Worm (Caenorhabditis elegans) whole organism, L1 larva: ENCODE data around the gene K08C7.7.

ENCODE experiments used
- C34B4.2 ChIP-seq: sonication (generic microtip); optimal IDR thresholded peaks from 2 replicates; lab custom pipeline; 2017; ENCODE audit warnings: mild to moderate bottlenecking, missing genetic modification characterization, missing compliant biosample characterization
- F16B12.6 ChIP-seq: fragments of 150-350 bp; optimal IDR thresholded peaks from 2 replicates; lab custom pipeline; 2014; ENCODE audit warnings: missing biosample characterization, missing genetic modification characterization
- Y116A8C.19 ChIP-seq: sonication (generic microtip); optimal IDR thresholded peaks from 2 replicates; lab custom pipeline; 2016; ENCODE audit warnings: missing compliant biosample characterization, missing genetic modification characterization, borderline replicate concordance
- aha-1 ChIP-seq: fragments of 150-350 bp; optimal IDR thresholded peaks from 2 replicates; lab custom pipeline; 2014; ENCODE audit warnings: missing biosample characterization, missing genetic modification characterization
- alr-1 ChIP-seq: fragments of 200-800 bp; sonication (Bioruptor generic); optimal IDR thresholded peaks from 2 replicates; lab custom pipeline; 2018; ENCODE audit warnings: borderline replicate concordance, mild to moderate bottlenecking, missing genetic modification characterization, missing compliant biosample characterization
- ama-1 ChIP-seq: fragments of 150-350 bp; optimal IDR thresholded peaks from 2 replicates; lab custom pipeline; 2014
- blmp-1 ChIP-seq: fragments of 150-350 bp; optimal IDR thresholded peaks from 2 replicates; lab custom pipeline; 2014; ENCODE audit warnings: missing biosample characterization, missing genetic modification characterization
- ceh-8 ChIP-seq: fragments of 200-800 bp; sonication (Bioruptor generic); optimal IDR thresholded peaks from 2 replicates; lab custom pipeline; 2018; ENCODE audit warnings: mild to moderate bottlenecking, missing genetic modification characterization, moderate library complexity, missing compliant biosample characterization
- ceh-90 ChIP-seq: sonication (generic microtip); optimal IDR thresholded peaks from 2 replicates; lab custom pipeline; 2016; ENCODE audit warnings: missing genetic modification characterization, missing compliant biosample characterization
- ces-1 ChIP-seq: fragments of 150-350 bp; optimal IDR thresholded peaks from 2 replicates; lab custom pipeline; 2014; ENCODE audit warnings: missing biosample characterization, missing genetic modification reagents, missing genetic modification characterization
- dsc-1 ChIP-seq: sonication (generic microtip); optimal IDR thresholded peaks from 2 replicates; lab custom pipeline; 2016; ENCODE audit warnings: mild to moderate bottlenecking, missing genetic modification characterization, missing compliant biosample characterization
- efl-1 ChIP-seq, 4 experiments: fragments of 150-350 bp; optimal IDR thresholded peaks in 3 of 4; peaks in 1 of 4; 1 replicate in 1 of 4; 2 replicates in 3 of 4; lab custom pipeline; 2014; ENCODE audit warnings: missing biosample characterization in 2 of 4, missing genetic modification characterization in 2 of 4, missing genetic modification reagents in 2 of 4
- efl-3 ChIP-seq: fragments of 200-800 bp; sonication (Bioruptor generic); optimal IDR thresholded peaks from 2 replicates; lab custom pipeline; 2018; ENCODE audit warnings: mild to moderate bottlenecking, missing genetic modification characterization, missing compliant biosample characterization
- elt-2 ChIP-seq: sonication (generic microtip); optimal IDR thresholded peaks from 2 replicates; lab custom pipeline; 2016; ENCODE audit warnings: missing genetic modification characterization, mild to moderate bottlenecking, inconsistent platforms, missing compliant biosample characterization, missing genetic modification reagents
- elt-3 ChIP-seq, 6 experiments: fragments of 150-350 bp in 1 of 6; sonication (generic microtip); optimal IDR thresholded peaks; 2 replicates each; lab custom pipeline; 2017 to 2018; ENCODE audit warnings: missing biosample characterization in 6 of 6, missing genetic modification characterization in 6 of 6, inconsistent platforms in 1 of 6
- ets-5 ChIP-seq: fragments of 200-800 bp; sonication (Bioruptor generic); IDR thresholded peaks from 2 replicates; pipeline ENCODE4 v1.3.6; 2022; ENCODE audit warnings: missing genetic modification characterization, missing compliant biosample characterization
- fkh-10 ChIP-seq: sonication (generic microtip); optimal IDR thresholded peaks from 2 replicates; lab custom pipeline; 2017; ENCODE audit warnings: missing biosample characterization, missing genetic modification reagents, missing genetic modification characterization
- fkh-4 ChIP-seq: sonication (generic microtip); optimal IDR thresholded peaks from 2 replicates; lab custom pipeline; 2016; ENCODE audit warnings: missing compliant biosample characterization, missing genetic modification characterization, borderline replicate concordance
- hlh-17 ChIP-seq: fragments of 200-800 bp; sonication (Bioruptor generic); optimal IDR thresholded peaks from 2 replicates; lab custom pipeline; 2018; ENCODE audit warnings: missing genetic modification characterization, mild to moderate bottlenecking, missing compliant biosample characterization, moderate library complexity, borderline replicate concordance
- hpl-2 ChIP-seq: fragments of 150-350 bp; optimal IDR thresholded peaks from 2 replicates; lab custom pipeline; 2014; ENCODE audit warnings: missing biosample characterization, missing genetic modification reagents, missing genetic modification characterization
- jun-1 ChIP-seq: fragments of 150-350 bp; optimal IDR thresholded peaks from 2 replicates; lab custom pipeline; 2014; ENCODE audit warnings: missing biosample characterization, missing genetic modification reagents, missing genetic modification characterization
- lin-13 ChIP-seq: fragments of 150-350 bp; optimal IDR thresholded peaks from 2 replicates; lab custom pipeline; 2014; ENCODE audit warnings: missing biosample characterization, missing genetic modification reagents, missing genetic modification characterization
- lin-15B ChIP-seq: fragments of 150-350 bp; sonication (generic microtip); optimal IDR thresholded peaks from 3 replicates; lab custom pipeline; 2014; ENCODE audit warnings: missing biosample characterization, missing genetic modification characterization
- lin-35 ChIP-seq, 2 experiments: fragments of 150-350 bp; optimal IDR thresholded peaks; 2 replicates each; lab custom pipeline; 2014; ENCODE audit warnings: missing biosample characterization in 2 of 2, missing genetic modification characterization in 2 of 2, missing genetic modification reagents in 2 of 2
- lir-3 ChIP-seq: sonication (generic microtip); optimal IDR thresholded peaks from 2 replicates; lab custom pipeline; 2016; ENCODE audit warnings: mild to moderate bottlenecking, missing genetic modification characterization, moderate library complexity, missing compliant biosample characterization; ENCODE audit not compliant: poor library complexity
- lsy-2 ChIP-seq, 2 experiments: fragments of 150-350 bp; optimal IDR thresholded peaks; 2 replicates each; lab custom pipeline; 2014; ENCODE audit warnings: missing biosample characterization in 2 of 2, missing genetic modification characterization in 2 of 2
- mab-9 ChIP-seq: fragments of 200-800 bp; sonication (Bioruptor generic); IDR thresholded peaks from 2 replicates; pipeline ENCODE4 v1.3.6; 2022; ENCODE audit warnings: missing genetic modification reagents, missing genetic modification characterization, missing compliant biosample characterization
- mef-2 ChIP-seq: fragments of 150-350 bp; optimal IDR thresholded peaks from 2 replicates; lab custom pipeline; 2014; ENCODE audit warnings: missing biosample characterization, missing genetic modification characterization
- mep-1 ChIP-seq: fragments of 150-350 bp; optimal IDR thresholded peaks from 2 replicates; lab custom pipeline; 2014; ENCODE audit warnings: missing biosample characterization, missing genetic modification characterization
- nhr-12 ChIP-seq: sonication (generic microtip); optimal IDR thresholded peaks from 2 replicates; lab custom pipeline; 2017; ENCODE audit warnings: missing biosample characterization, missing genetic modification characterization
- nhr-19 ChIP-seq: fragments of 200-800 bp; sonication (Bioruptor generic); conservative IDR thresholded peaks from 2 replicates; pipeline ENCODE4 v1.3.6; 2022; ENCODE audit warnings: missing genetic modification characterization, missing compliant biosample characterization
- nhr-28 ChIP-seq: fragments of 150-350 bp; optimal IDR thresholded peaks from 2 replicates; lab custom pipeline; 2014; ENCODE audit warnings: missing biosample characterization, missing genetic modification characterization
- nhr-71 ChIP-seq: sonication (generic microtip); optimal IDR thresholded peaks from 2 replicates; lab custom pipeline; 2016; ENCODE audit warnings: mild to moderate bottlenecking, missing genetic modification characterization, moderate library complexity, missing compliant biosample characterization
- nhr-90 ChIP-seq: sonication (generic microtip); optimal IDR thresholded peaks from 2 replicates; lab custom pipeline; 2016; ENCODE audit warnings: mild to moderate bottlenecking, missing genetic modification characterization, missing compliant biosample characterization; ENCODE audit not compliant: poor library complexity
- pag-3 ChIP-seq: sonication (generic microtip); optimal IDR thresholded peaks from 2 replicates; lab custom pipeline; 2017; ENCODE audit warnings: missing genetic modification characterization, mild to moderate bottlenecking, missing compliant biosample characterization, antibody characterized with exemption, borderline replicate concordance; ENCODE audit not compliant: insufficient read depth
- skn-1 ChIP-seq: fragments of 150-350 bp; optimal IDR thresholded peaks from 2 replicates; lab custom pipeline; 2014; ENCODE audit warnings: missing biosample characterization, missing genetic modification characterization
- snu-23 ChIP-seq: sonication (generic microtip); optimal IDR thresholded peaks from 2 replicates; lab custom pipeline; 2016; ENCODE audit warnings: missing genetic modification characterization, missing compliant biosample characterization
- sup-37 ChIP-seq: fragments of 200-800 bp; sonication (Bioruptor generic); optimal IDR thresholded peaks from 2 replicates; lab custom pipeline; 2018; ENCODE audit warnings: mild to moderate bottlenecking, missing genetic modification characterization, missing compliant biosample characterization
- swsn-7 ChIP-seq: sonication (generic microtip); optimal IDR thresholded peaks from 2 replicates; lab custom pipeline; 2016; ENCODE audit warnings: missing genetic modification characterization, missing compliant biosample characterization
- tbx-2 ChIP-seq: sonication (generic microtip); optimal IDR thresholded peaks from 2 replicates; lab custom pipeline; 2016; ENCODE audit warnings: missing genetic modification characterization, missing compliant biosample characterization
- tlp-1 ChIP-seq: fragments of 150-350 bp; optimal IDR thresholded peaks from 2 replicates; lab custom pipeline; 2014; ENCODE audit warnings: missing biosample characterization, missing genetic modification characterization
- unc-130 ChIP-seq: fragments of 150-350 bp; optimal IDR thresholded peaks from 2 replicates; lab custom pipeline; 2017; ENCODE audit warnings: missing biosample characterization, missing genetic modification characterization, inconsistent platforms
- unc-30 ChIP-seq: sonication (generic microtip); optimal IDR thresholded peaks from 2 replicates; lab custom pipeline; 2017; ENCODE audit warnings: missing biosample characterization, missing genetic modification characterization
- unc-62 ChIP-seq: fragments of 150-350 bp; optimal IDR thresholded peaks from 2 replicates; lab custom pipeline; 2014; ENCODE audit warnings: missing biosample characterization, missing genetic modification reagents, missing genetic modification characterization
- unc-86 ChIP-seq: sonication (generic microtip); optimal IDR thresholded peaks from 2 replicates; lab custom pipeline; 2016; ENCODE audit warnings: missing genetic modification characterization, missing compliant biosample characterization
- vab-15 ChIP-seq: sonication (generic microtip); optimal IDR thresholded peaks from 2 replicates; lab custom pipeline; 2017; ENCODE audit warnings: missing genotype, mild to moderate bottlenecking, missing genetic modification characterization, missing compliant biosample characterization
- xbp-1 ChIP-seq: sonication (generic microtip); optimal IDR thresholded peaks from 2 replicates; lab custom pipeline; 2016; ENCODE audit warnings: missing genetic modification characterization, missing compliant biosample characterization
- zag-1 ChIP-seq: fragments of 150-350 bp; optimal IDR thresholded peaks from 2 replicates; lab custom pipeline; 2014; ENCODE audit warnings: missing biosample characterization, missing genetic modification characterization
- zip-4 ChIP-seq: fragments of 200-800 bp; sonication (Bioruptor generic); optimal IDR thresholded peaks from 2 replicates; lab custom pipeline; 2018; ENCODE audit warnings: mild to moderate bottlenecking, missing genetic modification characterization, moderate library complexity, missing compliant biosample characterization
- ztf-11 ChIP-seq, 2 experiments: sonication (generic microtip); optimal IDR thresholded peaks; 2 replicates each; lab custom pipeline; 2016 to 2017; ENCODE audit warnings: missing genetic modification characterization in 2 of 2, missing biosample characterization in 1 of 2, missing compliant biosample characterization in 1 of 2

K08C7.7 gene

DNA sequence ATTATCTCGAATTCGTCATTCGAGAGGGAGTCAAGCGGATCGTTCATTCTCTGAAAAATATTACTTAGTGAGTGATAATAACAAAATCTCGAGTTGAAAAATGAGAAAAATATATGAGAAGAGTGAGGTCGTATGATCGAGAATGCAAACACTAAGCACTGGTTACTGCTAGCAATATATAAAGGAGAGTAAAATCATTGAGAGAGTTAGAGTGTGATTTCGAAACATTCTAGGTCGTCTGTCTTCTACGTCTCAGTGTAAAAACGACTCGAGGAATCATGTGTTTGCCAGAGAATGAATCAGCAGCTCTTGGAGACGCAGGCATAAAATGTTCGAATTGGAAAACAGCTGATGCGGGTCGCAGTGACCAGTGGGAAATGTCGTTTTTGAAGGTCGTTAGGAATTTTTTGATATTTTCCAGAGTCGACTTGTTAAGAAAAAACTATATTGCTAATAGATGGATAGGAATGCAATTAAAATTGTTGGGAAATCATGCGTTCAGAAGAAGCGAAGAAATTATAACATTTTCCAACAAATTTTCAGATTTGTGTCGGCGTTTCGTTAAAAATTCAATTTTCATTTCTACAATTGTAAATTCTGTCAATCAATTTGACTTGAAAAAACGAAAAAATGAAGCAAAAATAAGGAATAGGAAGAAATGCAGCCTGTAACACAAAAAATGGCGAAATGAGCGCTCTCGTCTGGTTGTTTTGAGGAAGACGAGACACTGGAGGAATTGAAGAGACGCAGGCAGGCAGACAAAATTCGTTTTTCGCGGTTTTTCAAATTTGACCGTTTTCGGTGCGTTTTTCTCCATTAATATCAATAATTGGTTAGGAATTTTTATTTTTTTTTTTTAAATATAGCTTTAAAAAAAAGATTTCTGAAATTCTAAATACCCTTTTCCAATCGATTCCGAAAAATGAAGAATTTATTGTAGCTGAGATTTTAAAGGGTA lies 33.1 kb downstream of the K08C7.7 start, which contains the start of gene allo-1 (continued):
- no peak for TF ChIP-seq mab-9
- no peak for TF ChIP-seq sup-37 (GFP tag; lab: Kevin White, UChicago)
- no peak for TF ChIP-seq blmp-1 (tag; lab: Kevin White, UChicago)
- no peak for TF ChIP-seq lin-15B
- TF ChIP-seq ces-1 (GFP tag; lab: Kevin White, UChicago), result no peak
- TF ChIP-seq skn-1 (tag; lab: Kevin White, UChicago), result peak; percentile 71
- peak; percentile 67 for TF ChIP-seq mep-1
- TF ChIP-seq efl-3, result no peak
- no peak for TF ChIP-seq hlh-17 (GFP tag; lab: Kevin White, UChicago)
- TF ChIP-seq unc-62, result no peak
- no peak for TF ChIP-seq Y116A8C.19 (tag; lab: Kevin White, UChicago)
- no peak for TF ChIP-seq alr-1 (tag; lab: Kevin White, UChicago)
- peak; percentile 40 for TF ChIP-seq lir-3 (tag; lab: Kevin White, UChicago)
- no peak for TF ChIP-seq nhr-12
- no peak for TF ChIP-seq vab-15 (tag; lab: Kevin White, UChicago)
- TF ChIP-seq swsn-7 (tag; lab: Kevin White, UChicago), result peak; percentile 44
- peak; percentile 30 for TF ChIP-seq nhr-90 (tag; lab: Kevin White, UChicago)
- TF ChIP-seq unc-86, result peak; percentile 23
- peak; percentile 84 for TF ChIP-seq jun-1 (tag; lab: Kevin White, UChicago)
- TF ChIP-seq zip-4 (GFP tag; lab: Kevin White, UChicago), result peak; percentile 2
- TF ChIP-seq ets-5 (GFP tag; lab: Robert Waterston, UW), result no peak
- TF ChIP-seq tbx-2, result peak; percentile 33
- TF ChIP-seq nhr-19, result peak; percentile 70
- no peak for TF ChIP-seq zag-1 (tag; lab: Kevin White, UChicago)
- TF ChIP-seq hpl-2 (GFP tag; lab: Kevin White, UChicago), result peak; percentile 52
- TF ChIP-seq lin-35 (GFP tag; optimal IDR thresholded peaks at IDR 0.05; lab: Kevin White, UChicago), result peak; percentile 79 to 90
- TF ChIP-seq ceh-90, result no peak
- TF ChIP-seq nhr-71 (tag; lab: Kevin White, UChicago), result peak; percentile 87
- no peak for TF ChIP-seq C34B4.2 (tag; lab: Kevin White, UChicago)
- TF ChIP-seq snu-23 (GFP tag; lab: Kevin White, UChicago), result peak; percentile 75
- TF ChIP-seq ama-1 (lab: Kevin White, UChicago), result no peak
- TF ChIP-seq pag-3, result peak; percentile 48
- no peak for TF ChIP-seq unc-30 (tag; lab: Kevin White, UChicago)
- TF ChIP-seq tlp-1 (tag; lab: Kevin White, UChicago), result no peak
- TF ChIP-seq fkh-4, result no peak
- peak; percentile 46 for TF ChIP-seq xbp-1 (tag; lab: Kevin White, UChicago)
- TF ChIP-seq fkh-10 (GFP tag; lab: Kevin White, UChicago), result no peak
- TF ChIP-seq F16B12.6 (tag; lab: Kevin White, UChicago), result no peak
- TF ChIP-seq ztf-11 (tag; optimal IDR thresholded peaks at IDR 0.05; lab: Kevin White, UChicago), result no peak
- TF ChIP-seq dsc-1 (tag; lab: Kevin White, UChicago), result no peak
- TF ChIP-seq elt-2 (tag; lab: Kevin White, UChicago), result peak; percentile 32
- TF ChIP-seq nhr-28 (tag; lab: Kevin White, UChicago), result no peak
- peak; percentile 86 for TF ChIP-seq unc-130 (tag; lab: Kevin White, UChicago)
- peak in 2 of 6 experiments; percentile 46 to 77 for TF ChIP-seq elt-3 (tag; optimal IDR thresholded peaks at IDR 0.05; lab: Kevin White, UChicago)
- no peak for TF ChIP-seq mef-2 (tag; lab: Kevin White, UChicago)
- TF ChIP-seq efl-1 (optimal IDR thresholded peaks at IDR 0.05; lab: Kevin White, UChicago), result peak; percentile 65 to 90
- TF ChIP-seq efl-1 (GFP tag; optimal IDR thresholded peaks at IDR 0.05 in 1 of 2; lab: Kevin White, UChicago), result peak; percentile 90 to 99
- TF ChIP-seq ceh-8 (GFP tag; lab: Kevin White, UChicago), result no peak
- no peak for TF ChIP-seq aha-1 (tag; lab: Kevin White, UChicago)
- peak; percentile 53 for TF ChIP-seq lin-13 (GFP tag; lab: Kevin White, UChicago)
- peak; percentile 66 to 86 for TF ChIP-seq lsy-2 (tag; optimal IDR thresholded peaks at IDR 0.05; lab: Kevin White, UChicago)
